Fruit fly (Drosophila melanogaster): ENCODE data around the gene CG4907.

Gene CG4907

dm6 chr3R:22673528-22673959 is 37.0 kb downstream of the CG4907 start (continued):
- TF ChIP-seq CG2129 (GFP tag; IDR thresholded peaks at IDR 0.05; ENCODE audit: partially characterized antibody) (no peak), CG6765 (GFP tag; optimal IDR thresholded peaks at IDR 0.05) (no peak), CG14014 (GFP tag; IDR thresholded peaks at IDR 0.05) (no peak), CG12219 (GFP tag; optimal IDR thresholded peaks at IDR 0.05) (peak; percentile 66), dmrt99B (tag; optimal IDR thresholded peaks at IDR 0.05) (peak; percentile 66), org-1 (GFP tag; optimal IDR thresholded peaks at IDR 0.05) (peak; percentile 83), Spps (tag; optimal IDR thresholded peaks at IDR 0.05) (peak; percentile 65), sens-2 (GFP tag; IDR thresholded peaks at IDR 0.05) (peak; percentile 58; the same call in 1 of the 2 replicates), CG8765 (GFP tag; IDR thresholded peaks at IDR 0.05) (peak; percentile 72), Deaf1 (tag; optimal IDR thresholded peaks at IDR 0.05) (peak; percentile 20), Lpt (GFP tag; optimal IDR thresholded peaks at IDR 0.05) (no peak), CG13424 (tag; optimal IDR thresholded peaks at IDR 0.05) (peak; percentile 64), CG16815 (GFP tag; optimal IDR thresholded peaks at IDR 0.05) (peak; percentile 92), CG14667 (GFP tag; IDR thresholded peaks at IDR 0.05) (no peak), CG2199 (GFP tag; IDR thresholded peaks at IDR 0.05) (no peak), Jarid2 (GFP tag; optimal IDR thresholded peaks at IDR 0.05) (peak; percentile 5), CG4617 (GFP tag; optimal IDR thresholded peaks at IDR 0.05; ENCODE audit: borderline replicate concordance) (peak; percentile 7), Dip2 (GFP tag; IDR thresholded peaks at IDR 0.05) (no peak), CG13296 (GFP tag; optimal IDR thresholded peaks at IDR 0.05) (peak; percentile 27), run (tag; optimal IDR thresholded peaks at IDR 0.05) (no peak), cwo (GFP tag; optimal IDR thresholded peaks at IDR 0.05) (peak; percentile 55), unpg (GFP tag; optimal IDR thresholded peaks at IDR 0.05) (peak; percentile 71), Ets97D (GFP tag; optimal IDR thresholded peaks at IDR 0.05) (no peak), pb (GFP tag; optimal IDR thresholded peaks at IDR 0.05) (peak; percentile 72), slou (GFP tag; optimal IDR thresholded peaks at IDR 0.05) (no peak), CG3726 (GFP tag; IDR thresholded peaks at IDR 0.05) (no peak), ind (GFP tag; optimal IDR thresholded peaks at IDR 0.05) (peak; percentile 68), nom (GFP tag; optimal IDR thresholded peaks at IDR 0.05) (peak; percentile 30), zfh2 (GFP tag; optimal IDR thresholded peaks at IDR 0.05) (no peak), Hsf (GFP tag; optimal IDR thresholded peaks at IDR 0.05) (peak; percentile 75), Bdp1 (GFP tag; optimal IDR thresholded peaks at IDR 0.05) (peak; percentile 68), ken (GFP tag; IDR thresholded peaks at IDR 0.05) (no peak), CG14965 (GFP tag; optimal IDR thresholded peaks at IDR 0.05; ENCODE audit: borderline replicate concordance) (no peak), Sox102F (GFP tag; optimal IDR thresholded peaks at IDR 0.05) (peak; percentile 44), Hr78 (GFP tag; optimal IDR thresholded peaks at IDR 0.05) (no peak), CG5953 (GFP tag; IDR thresholded peaks at IDR 0.05) (no peak), CG6854 (GFP tag; optimal IDR thresholded peaks at IDR 0.05) (peak; percentile 24), Dek (tag; optimal IDR thresholded peaks at IDR 0.05) (peak; percentile 7), HLH54F (GFP tag; optimal IDR thresholded peaks at IDR 0.05) (peak; percentile 51), Lim3 (GFP tag; IDR thresholded peaks at IDR 0.05) (no peak), Optix (GFP tag; IDR thresholded peaks at IDR 0.05) (peak; percentile 52; the same call in 1 of the 3 replicates), CG9437 (GFP tag; optimal IDR thresholded peaks at IDR 0.05) (peak; percentile 54), Ptx1 (GFP tag; IDR thresholded peaks at IDR 0.05) (peak; percentile 64), lov (optimal IDR thresholded peaks at IDR 0.05) (no peak), lov (GFP tag; IDR thresholded peaks at IDR 0.05) (no peak), eyg (GFP tag; optimal IDR thresholded peaks at IDR 0.05) (no peak), cad (GFP tag; optimal IDR thresholded peaks at IDR 0.05) (no peak), twi (tag; optimal IDR thresholded peaks at IDR 0.05) (peak; percentile 69), aop (GFP tag; IDR thresholded peaks at IDR 0.05) (no peak), CG43689 (GFP tag; IDR thresholded peaks at IDR 0.05) (no peak), NFAT (GFP tag; IDR thresholded peaks at IDR 0.05) (no peak), vvl (GFP tag; IDR thresholded peaks at IDR 0.05) (peak; percentile 63)

Measured in whole organism, embryonic.